Fruit fly (Drosophila melanogaster) whole organism, embryonic: ENCODE results near the gene da.
A peak's percentile ranks its signal among the peaks of the same experiment; 100 is the strongest.

Experiments used
- Bgb ChIP-seq: fragments of 200-800 bp; sonication (Bioruptor generic); IDR thresholded peaks from 2 replicates; pipeline ENCODE4 v1.3.6; 2022; ENCODE audit warnings: missing biosample characterization, missing genetic modification characterization; ENCODE audit not compliant: partially characterized antibody
- CG10654 ChIP-seq: fragments of 200-800 bp; sonication (Bioruptor generic); optimal IDR thresholded peaks from 2 replicates; lab custom pipeline; 2016; ENCODE audit warnings: missing biosample characterization, missing genetic modification characterization
- CG11085 ChIP-seq: fragments of 200-800 bp; sonication (Bioruptor generic); IDR thresholded peaks from 2 replicates; pipeline ENCODE4 v1.3.6; 2022; ENCODE audit warnings: missing biosample characterization, missing genetic modification characterization
- CG11093 ChIP-seq: fragments of 200-800 bp; sonication (Bioruptor generic); IDR thresholded peaks from 3 replicates; pipeline ENCODE4 v1.3.6; 2022; ENCODE audit warnings: missing biosample characterization, missing genetic modification characterization
- CG11504 ChIP-seq: fragments of 200-800 bp; sonication (Bioruptor generic); optimal IDR thresholded peaks from 3 replicates; lab custom pipeline; 2019; ENCODE audit warnings: missing biosample characterization, mild to moderate bottlenecking, missing genetic modification characterization, moderate library complexity
- CG11723 ChIP-seq: fragments of 200-800 bp; sonication (Bioruptor generic); optimal IDR thresholded peaks from 2 replicates; lab custom pipeline; 2017; ENCODE audit warnings: missing biosample characterization, mild to moderate bottlenecking, missing genetic modification characterization
- CG13894 ChIP-seq: fragments of 200-800 bp; sonication (Bioruptor generic); optimal IDR thresholded peaks from 3 replicates; lab custom pipeline; 2018; ENCODE audit warnings: missing biosample characterization, mild to moderate bottlenecking, missing genetic modification characterization, moderate library complexity
- CG17359 ChIP-seq: fragments of 200-800 bp; sonication (Bioruptor generic); optimal IDR thresholded peaks from 3 replicates; lab custom pipeline; 2018; ENCODE audit warnings: missing biosample characterization, mild to moderate bottlenecking, missing genetic modification characterization, moderate library complexity
- CG2120 ChIP-seq: fragments of 200-800 bp; sonication (Bioruptor generic); optimal IDR thresholded peaks from 3 replicates; lab custom pipeline; 2016; ENCODE audit warnings: missing biosample characterization, missing genetic modification characterization
- CG33213 ChIP-seq: fragments of 200-800 bp; sonication (Bioruptor generic); optimal IDR thresholded peaks from 3 replicates; lab custom pipeline; 2016; ENCODE audit warnings: missing biosample characterization, missing genetic modification characterization
- CG34376 ChIP-seq: fragments of 200-800 bp; sonication (Bioruptor generic); optimal IDR thresholded peaks from 2 replicates; lab custom pipeline; 2018; ENCODE audit warnings: missing biosample characterization, mild to moderate bottlenecking, missing genetic modification characterization
- CG4424 ChIP-seq: fragments of 200-800 bp; sonication (Bioruptor generic); optimal IDR thresholded peaks from 3 replicates; lab custom pipeline; 2016; ENCODE audit warnings: missing biosample characterization, missing genetic modification characterization
- CG4617 ChIP-seq: fragments of 200-800 bp; sonication (Bioruptor generic); optimal IDR thresholded peaks from 3 replicates; lab custom pipeline; 2016; ENCODE audit warnings: missing biosample characterization, missing genetic modification characterization, borderline replicate concordance
- CG6683 ChIP-seq: fragments of 200-800 bp; sonication (Bioruptor generic); optimal IDR thresholded peaks from 2 replicates; lab custom pipeline; 2017; ENCODE audit warnings: missing biosample characterization, mild to moderate bottlenecking, missing genetic modification characterization, missing genetic modification reagents
- CG7271 ChIP-seq: fragments of 200-800 bp; sonication (Bioruptor generic); optimal IDR thresholded peaks from 2 replicates; lab custom pipeline; 2018; ENCODE audit warnings: missing biosample characterization, mild to moderate bottlenecking, missing genetic modification characterization, moderate library complexity
- CG7372 ChIP-seq: fragments of 200-800 bp; sonication (Bioruptor generic); IDR thresholded peaks from 2 replicates; pipeline ENCODE4 v1.3.6; 2022; ENCODE audit warnings: missing biosample characterization, missing genetic modification characterization
- CG8089 ChIP-seq: fragments of 200-800 bp; sonication (Bioruptor generic); optimal IDR thresholded peaks from 3 replicates; lab custom pipeline; 2016; ENCODE audit warnings: missing biosample characterization, missing genetic modification characterization
- CG8944 ChIP-seq: fragments of 200-800 bp; sonication (Bioruptor generic); optimal IDR thresholded peaks from 3 replicates; lab custom pipeline; 2016; ENCODE audit warnings: missing biosample characterization, missing genetic modification characterization
- Dll ChIP-seq: fragments of 200-800 bp; sonication (Bioruptor generic); IDR thresholded peaks from 4 replicates; pipeline ENCODE4 v1.3.6; 2022; ENCODE audit warnings: missing biosample characterization, missing genetic modification characterization; ENCODE audit not compliant: partially characterized antibody
- Dp ChIP-seq: fragments of 200-800 bp; sonication (Bioruptor generic); optimal IDR thresholded peaks from 2 replicates; lab custom pipeline; 2018; ENCODE audit warnings: missing biosample characterization, mild to moderate bottlenecking, missing genetic modification characterization, moderate library complexity
- Dref ChIP-seq: fragments of 200-800 bp; sonication (Bioruptor generic); IDR thresholded peaks from 2 replicates; pipeline ENCODE4 v1.3.6; 2022; ENCODE audit warnings: missing biosample characterization, missing genetic modification characterization
- E2f2 ChIP-seq: fragments of 200-800 bp; sonication (Bioruptor generic); IDR thresholded peaks from 2 replicates; pipeline ENCODE4 v1.3.6; 2022; ENCODE audit warnings: missing biosample characterization, missing genetic modification characterization
- Ets97D ChIP-seq: fragments of 200-800 bp; sonication (Bioruptor generic); optimal IDR thresholded peaks from 3 replicates; lab custom pipeline; 2016; ENCODE audit warnings: missing biosample characterization, missing genetic modification characterization
- Hmx ChIP-seq: fragments of 200-800 bp; sonication (Bioruptor generic); optimal IDR thresholded peaks from 2 replicates; lab custom pipeline; 2016; ENCODE audit warnings: missing biosample characterization, missing genetic modification characterization
- Lhr ChIP-seq: fragments of 200-800 bp; sonication (Bioruptor generic); optimal IDR thresholded peaks from 3 replicates; lab custom pipeline; 2017; ENCODE audit warnings: mild to moderate bottlenecking, missing biosample characterization, missing genetic modification reagents, missing genetic modification characterization
- MTF-1 ChIP-seq: fragments of 200-800 bp; sonication (Bioruptor generic); optimal IDR thresholded peaks from 2 replicates; lab custom pipeline; 2018; ENCODE audit warnings: missing biosample characterization, mild to moderate bottlenecking, missing genetic modification characterization, borderline replicate concordance
- Max ChIP-seq: fragments of 200-800 bp; sonication (Bioruptor generic); optimal IDR thresholded peaks from 2 replicates; lab custom pipeline; 2016; ENCODE audit warnings: missing biosample characterization, mild to moderate bottlenecking, missing genetic modification characterization
- Med ChIP-seq: fragments of 200-800 bp; sonication (Bioruptor generic); peaks from one replicate; lab custom pipeline; 2016; ENCODE audit warnings: missing biosample characterization, missing genetic modification characterization, mild to moderate bottlenecking, inconsistent platforms, moderate library complexity
- NC2β ChIP-seq: fragments of 200-800 bp; sonication (Bioruptor generic); optimal IDR thresholded peaks from 2 replicates; lab custom pipeline; 2016; ENCODE audit warnings: missing biosample characterization, missing genetic modification characterization
- Nf-YA ChIP-seq: fragments of 200-800 bp; sonication (Bioruptor generic); IDR thresholded peaks from 2 replicates; pipeline ENCODE4 v1.3.6; 2022; ENCODE audit warnings: missing biosample characterization, missing genetic modification characterization
- Rx ChIP-seq: fragments of 200-800 bp; sonication (Bioruptor generic); IDR thresholded peaks from 2 replicates; pipeline ENCODE4 v1.3.6; 2022; ENCODE audit warnings: missing biosample characterization, missing genetic modification characterization
- al ChIP-seq: fragments of 200-800 bp; sonication (Bioruptor generic); IDR thresholded peaks from 2 replicates; pipeline ENCODE4 v1.3.6; 2022; ENCODE audit warnings: missing biosample characterization, missing genetic modification characterization
- cad ChIP-seq: fragments of >200 bp; optimal IDR thresholded peaks from 2 replicates; lab custom pipeline; 2017; ENCODE audit warnings: missing biosample characterization, missing genetic modification characterization
- dysf ChIP-seq: fragments of 200-800 bp; sonication (Bioruptor generic); IDR thresholded peaks from 3 replicates; pipeline ENCODE4 v1.3.6; 2022; ENCODE audit warnings: missing biosample characterization, missing genetic modification characterization
- exex ChIP-seq: fragments of 200-800 bp; sonication (Bioruptor generic); optimal IDR thresholded peaks from 4 replicates; lab custom pipeline; 2018; ENCODE audit warnings: missing biosample characterization, mild to moderate bottlenecking, missing genetic modification characterization, moderate library complexity
- grn ChIP-seq: fragments of 200-800 bp; sonication (Bioruptor generic); optimal IDR thresholded peaks from 3 replicates; lab custom pipeline; 2017; ENCODE audit warnings: missing biosample characterization, missing genetic modification characterization
- jing ChIP-seq: fragments of 200-800 bp; sonication (Bioruptor generic); optimal IDR thresholded peaks from 2 replicates; lab custom pipeline; 2018; ENCODE audit warnings: missing biosample characterization, mild to moderate bottlenecking, missing genetic modification characterization
- jumu ChIP-seq: fragments of 200-800 bp; sonication (Bioruptor generic); optimal IDR thresholded peaks from 3 replicates; lab custom pipeline; 2016; ENCODE audit warnings: missing biosample characterization, missing genetic modification characterization
- luna ChIP-seq: fragments of 200-800 bp; sonication (Bioruptor generic); optimal IDR thresholded peaks from 2 replicates; lab custom pipeline; 2016; ENCODE audit warnings: missing biosample characterization, missing genetic modification characterization
- mam ChIP-seq: fragments of 200-800 bp; sonication (Bioruptor generic); optimal IDR thresholded peaks from 3 replicates; lab custom pipeline; 2016; ENCODE audit warnings: missing biosample characterization, missing genetic modification characterization
- otp ChIP-seq: fragments of 200-800 bp; sonication (Bioruptor generic); IDR thresholded peaks from 3 replicates; pipeline ENCODE4, ENCODE4 v1.3.6; 2022; ENCODE audit warnings: missing biosample characterization, missing genetic modification characterization
- pho ChIP-seq: fragments of 200-800 bp; sonication (Bioruptor generic); optimal IDR thresholded peaks from 2 replicates; lab custom pipeline; 2016; ENCODE audit warnings: missing biosample characterization, missing genetic modification characterization
- prd ChIP-seq, 3 experiments: fragments of >200 bp in 2 of 3; fragments of 200-800 bp in 1 of 3; sonication (Bioruptor generic) in 1 of 3; optimal IDR thresholded peaks in 2 of 3; IDR thresholded peaks in 1 of 3; 2 replicates in 2 of 3; 3 replicates in 1 of 3; pipeline versions ENCODE4 v1.3.6 to Lab custom; 2017 to 2022; ENCODE audit warnings: missing biosample characterization in 1 of 3, missing genetic modification characterization in 1 of 3
- ro ChIP-seq: fragments of 200-800 bp; sonication (Bioruptor generic); IDR thresholded peaks from 2 replicates; pipeline ENCODE4 v1.3.6; 2022; ENCODE audit warnings: missing biosample characterization, missing genetic modification characterization
- sc ChIP-seq, 3 experiments: fragments of >200 bp in 2 of 3; fragments of 200-800 bp in 1 of 3; sonication (Bioruptor generic) in 1 of 3; optimal IDR thresholded peaks; 2 replicates in 2 of 3; 3 replicates in 1 of 3; lab custom pipeline; 2017; ENCODE audit warnings: mild to moderate bottlenecking in 1 of 3, missing biosample characterization in 1 of 3, missing genetic modification characterization in 1 of 3, missing genetic modification reagents in 1 of 3
- scrt ChIP-seq: fragments of 200-800 bp; sonication (Bioruptor generic); optimal IDR thresholded peaks from 2 replicates; lab custom pipeline; 2018; ENCODE audit warnings: missing biosample characterization, mild to moderate bottlenecking, missing genetic modification characterization, moderate library complexity
- shn ChIP-seq: fragments of 200-800 bp; sonication (Bioruptor generic); optimal IDR thresholded peaks from 3 replicates; lab custom pipeline; 2016; ENCODE audit warnings: missing biosample characterization, missing genetic modification characterization
- tio ChIP-seq: fragments of 200-800 bp; sonication (Bioruptor generic); optimal IDR thresholded peaks from 2 replicates; lab custom pipeline; 2017; ENCODE audit warnings: missing biosample characterization, missing genetic modification characterization, inconsistent platforms
- tx ChIP-seq: fragments of 200-800 bp; sonication (Bioruptor generic); optimal IDR thresholded peaks from 2 replicates; lab custom pipeline; 2016; ENCODE audit warnings: missing biosample characterization, missing genetic modification characterization

Gene da

dm6 chr2L:10375464-10376236 lies 12.3 kb upstream of the da start, which contains the start of the genes CG33303 and dpr19 (continued):
- peak; percentile 68 for TF ChIP-seq CG6683
- no peak for TF ChIP-seq CG11093
- peak; percentile 9 for TF ChIP-seq CG11723
- peak; percentile 72 for TF ChIP-seq CG13894 (tag; lab: Kevin White, UChicago)
- no peak for TF ChIP-seq prd (optimal IDR thresholded peaks at IDR 0.05; lab: Kevin White, UChicago)
- peak; percentile 27; the same call in 1 of the 3 replicates for TF ChIP-seq prd (GFP tag; IDR thresholded peaks at IDR 0.05; lab: Robert Waterston, UW)
- no peak for TF ChIP-seq jumu (GFP tag; lab: Kevin White, UChicago)
- peak; percentile 59 for TF ChIP-seq scrt
- TF ChIP-seq otp (GFP tag; lab: Robert Waterston, UW) = no peak
- TF ChIP-seq Dp (GFP tag; lab: Kevin White, UChicago) = peak; percentile 30
- TF ChIP-seq Dll (GFP tag; lab: Robert Waterston, UW) = peak; percentile 38; the same call in 1 of the 4 replicates
- TF ChIP-seq CG11504 = peak; percentile 85
- no peak for TF ChIP-seq grn (GFP tag; lab: Kevin White, UChicago)
- peak; percentile 75 for TF ChIP-seq CG4617
- TF ChIP-seq jing (GFP tag; lab: Kevin White, UChicago) = no peak
- no peak for TF ChIP-seq cad (GFP tag; lab: Kevin White, UChicago)
- TF ChIP-seq CG34376 (GFP tag; lab: Kevin White, UChicago) = no peak
- no peak for TF ChIP-seq pho (GFP tag; lab: Kevin White, UChicago)
- TF ChIP-seq Bgb (GFP tag; lab: Robert Waterston, UW) = no peak
- TF ChIP-seq NC2β (GFP tag; lab: Kevin White, UChicago) = no peak
- no peak for TF ChIP-seq MTF-1 (GFP tag; lab: Kevin White, UChicago)
- TF ChIP-seq dysf = peak; percentile 71; the same call in 1 of the 3 replicates
- TF ChIP-seq exex = no peak
- TF ChIP-seq CG11085 (GFP tag; lab: Robert Waterston, UW) = no peak
- TF ChIP-seq CG7372 (GFP tag; lab: Robert Waterston, UW) = peak; percentile 53
- peak; percentile 73 for TF ChIP-seq CG7271
- no peak for TF ChIP-seq Rx (GFP tag; lab: Robert Waterston, UW)
- no peak for TF ChIP-seq luna
- no peak for TF ChIP-seq Nf-YA
- no peak for TF ChIP-seq sc (optimal IDR thresholded peaks at IDR 0.05; lab: Kevin White, UChicago)
- peak; percentile 33 for TF ChIP-seq sc (GFP tag; optimal IDR thresholded peaks at IDR 0.05; lab: Kevin White, UChicago)
- no peak for TF ChIP-seq mam
- TF ChIP-seq Lhr = peak; percentile 55
- TF ChIP-seq Ets97D = no peak
- TF ChIP-seq tx = no peak
- TF ChIP-seq E2f2 = peak; percentile 42
- no peak for TF ChIP-seq ro (GFP tag; lab: Robert Waterston, UW)
- peak; percentile 16 for TF ChIP-seq Max (GFP tag; lab: Kevin White, UChicago)
- TF ChIP-seq CG4424 = peak; percentile 71
- TF ChIP-seq al (GFP tag; lab: Robert Waterston, UW) = no peak; the same call in 1 of the 2 replicates
- TF ChIP-seq CG8089 (GFP tag; lab: Kevin White, UChicago) = no peak
- TF ChIP-seq CG8944 (GFP tag; lab: Kevin White, UChicago) = no peak
- TF ChIP-seq Med = peak; percentile 68
- no peak for TF ChIP-seq tio (GFP tag; lab: Kevin White, UChicago)
- TF ChIP-seq CG2120 = peak; percentile 27
- TF ChIP-seq shn (GFP tag; lab: Kevin White, UChicago) = no peak
- TF ChIP-seq Hmx (GFP tag; lab: Kevin White, UChicago) = no peak
- TF ChIP-seq CG10654 = peak; percentile 29
- no peak for TF ChIP-seq CG33213
- TF ChIP-seq CG17359 (tag; lab: Kevin White, UChicago) = peak; percentile 84
- TF ChIP-seq Dref = no peak
